Fruit fly (Drosophila melanogaster) ovary, adult (tissue): ENCODE results near the gene bab1.

ENCODE experiments used
- CG17801 ChIP-seq: fragments of 200-800 bp; optimal IDR thresholded peaks from 2 replicates; lab custom pipeline; 2019; ENCODE audit warnings: missing biosample characterization, mild to moderate bottlenecking, missing genetic modification characterization, moderate library complexity; ENCODE audit not compliant: partially characterized antibody

bab1 gene

DNA sequence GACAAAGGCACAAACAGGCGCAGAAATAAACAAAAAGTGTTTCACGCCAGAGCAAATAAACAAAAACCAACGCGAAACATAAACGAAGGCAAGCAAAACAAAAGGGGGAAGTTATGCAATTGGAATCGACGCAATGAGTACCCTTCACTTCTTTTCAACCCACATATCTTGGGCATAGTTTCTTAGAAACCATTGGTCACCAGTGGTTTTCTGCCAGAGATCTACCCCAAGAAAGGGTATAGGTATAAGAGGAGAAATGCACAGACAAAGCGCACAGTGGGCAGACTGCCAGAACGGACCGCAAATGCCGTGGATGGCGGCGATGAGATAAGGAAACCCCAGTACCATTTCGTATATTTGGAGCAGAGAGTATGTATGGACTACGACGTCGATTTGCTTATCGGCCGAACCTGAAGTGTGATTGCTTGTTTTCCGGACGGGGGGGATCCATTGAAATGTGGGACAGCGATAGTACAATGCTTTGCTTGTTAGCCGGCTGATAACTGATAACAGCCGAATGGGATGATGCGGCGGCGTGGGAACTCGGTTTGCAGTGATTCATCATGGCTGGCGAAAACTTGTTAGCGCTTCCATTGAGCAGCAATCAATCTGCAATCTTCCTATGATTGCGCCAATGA is 69.9 kb downstream of the bab1 start:
- no peak for TF ChIP-seq CG17801

DNA sequence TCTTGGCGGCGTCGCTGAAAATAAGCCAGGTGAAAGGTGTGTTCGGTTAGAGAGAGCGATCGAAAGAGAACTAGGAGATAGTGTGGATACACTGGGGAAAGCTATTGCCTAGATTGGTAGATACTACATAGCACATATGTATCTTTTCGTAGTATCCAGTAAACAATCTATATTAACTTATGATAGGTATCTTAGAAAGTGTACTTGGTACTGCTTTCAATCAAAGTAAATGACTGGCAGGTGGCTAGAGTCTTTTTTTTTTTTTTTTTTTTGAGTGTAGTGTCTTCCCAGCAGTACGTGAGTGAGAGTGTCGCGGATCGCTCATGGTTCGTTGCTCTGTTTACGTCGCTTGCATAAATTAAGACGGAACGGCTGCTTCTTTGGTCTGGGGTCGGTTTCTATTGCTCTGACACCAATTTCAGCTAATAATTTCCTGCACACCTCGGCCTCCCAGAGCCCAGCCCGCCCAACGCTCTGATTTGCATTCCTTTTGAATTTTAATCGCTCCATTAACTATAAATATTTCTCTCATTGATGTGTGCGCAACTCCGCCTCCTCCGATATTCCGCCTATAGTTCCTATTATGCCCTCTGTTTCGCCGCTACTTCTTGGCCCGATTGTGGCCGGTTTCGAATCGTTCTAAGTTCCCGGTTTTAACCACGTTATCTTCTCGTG is 71.1 kb downstream of the bab1 start:
- no peak for TF ChIP-seq CG17801

- no peak for TF ChIP-seq CG17801
Measured at dm6 chr3L:1023728-1024127, 77.2 kb downstream of the bab1 start.

- TF ChIP-seq CG17801, result no peak
Measured at dm6 chr3L:1022783-1023182, 78.1 kb downstream of the bab1 start.

dm6 chr3L:1022206-1022605 is 78.7 kb downstream of the bab1 start:
- TF ChIP-seq CG17801, result no peak

dm6 chr3L:1021642-1022041 is 79.2 kb downstream of the bab1 start:
- TF ChIP-seq CG17801, result no peak

DNA sequence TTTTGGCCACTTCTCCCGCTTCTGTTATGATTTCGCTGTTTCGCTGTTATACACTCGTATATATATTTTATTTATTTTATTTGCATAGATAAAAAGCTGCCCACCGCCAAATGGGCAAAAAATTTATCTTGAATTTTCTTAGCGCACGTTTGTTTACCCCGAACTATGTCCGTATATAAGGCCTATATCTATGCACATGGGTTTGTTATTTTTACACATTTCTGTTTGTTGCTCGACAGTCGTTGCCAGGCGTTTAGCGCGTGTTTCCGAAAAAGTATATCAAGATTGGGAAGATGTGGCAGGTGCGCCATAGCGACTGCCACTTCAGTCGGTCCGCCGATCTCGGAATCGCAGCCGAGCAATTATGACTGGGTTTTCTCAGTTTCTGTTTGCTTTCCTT is 81.0 kb downstream of the bab1 start:
- no peak for TF ChIP-seq CG17801

dm6 chr3L:1010969-1011368 is 89.9 kb downstream of the bab1 start:
- TF ChIP-seq CG17801, result no peak

DNA sequence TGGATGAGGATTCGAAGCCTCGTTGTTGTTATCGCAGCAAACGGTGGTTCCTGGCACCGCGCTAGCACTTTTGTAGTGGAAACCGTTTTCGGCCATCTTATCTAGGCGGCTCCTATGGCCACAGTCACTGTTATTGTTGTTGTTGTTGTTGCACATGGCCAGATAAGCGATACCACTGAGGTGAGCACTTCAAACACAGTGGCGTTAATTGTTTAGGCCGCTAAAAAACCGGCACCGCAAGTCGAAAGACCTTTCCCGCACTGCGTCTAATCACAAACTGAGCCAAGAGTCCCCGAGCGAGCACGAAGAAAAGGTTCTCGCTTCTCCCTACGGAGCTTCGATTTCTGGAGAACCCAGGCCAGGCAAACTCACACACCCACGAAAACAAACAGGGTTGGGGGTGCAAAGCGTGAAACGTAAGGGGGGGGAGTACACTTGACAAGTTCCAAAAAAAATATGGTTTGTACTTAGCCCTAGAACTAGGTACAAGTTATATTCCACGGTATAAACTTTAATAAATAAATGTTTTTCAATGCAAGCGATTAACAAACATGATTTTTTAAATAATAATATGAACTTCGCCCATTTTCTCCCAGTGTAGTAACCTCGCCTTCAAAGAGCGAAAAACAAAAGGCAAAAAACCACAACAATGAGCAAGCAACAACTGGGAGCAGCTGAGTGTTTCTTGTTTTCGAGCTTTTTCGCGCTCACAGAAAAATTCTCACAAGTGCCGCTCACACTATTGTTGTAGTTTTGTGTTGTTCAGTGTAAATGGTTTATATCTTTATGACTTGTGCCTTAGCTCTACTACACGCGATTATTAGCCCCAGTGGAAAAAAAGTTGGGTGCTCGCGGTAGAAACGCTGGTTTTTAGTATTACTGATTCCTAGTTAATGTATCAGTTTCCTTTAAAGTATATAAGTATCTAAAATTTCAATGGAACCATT is 93.1 kb downstream of the bab1 start:
- TF ChIP-seq CG17801, result no peak

dm6 chr3L:1005859-1006258 is 95.0 kb downstream of the bab1 start:
- TF ChIP-seq CG17801, result no peak

dm6 chr3L:1000541-1000940 is 100.3 kb downstream of the bab1 start:
- TF ChIP-seq CG17801, result no peak

DNA sequence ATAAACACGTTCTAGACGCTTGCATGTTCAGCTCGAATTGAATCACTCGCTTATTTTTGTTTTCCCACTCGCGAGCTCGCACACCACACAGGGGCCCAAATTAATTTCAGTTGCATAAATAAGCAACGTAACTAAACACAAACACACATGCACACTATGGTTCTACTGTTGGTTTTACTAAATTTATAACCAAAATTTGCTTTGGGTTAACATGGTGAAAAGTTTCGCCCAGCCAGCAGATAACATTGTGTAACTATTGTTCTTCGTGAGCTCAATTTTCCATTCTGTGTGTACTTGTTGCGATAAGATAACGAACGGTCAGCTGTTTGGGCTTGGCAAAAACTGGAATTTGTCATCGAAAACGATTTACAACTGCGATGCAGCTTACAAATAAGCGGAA is 100.9 kb downstream of the bab1 start:
- no peak for TF ChIP-seq CG17801

DNA sequence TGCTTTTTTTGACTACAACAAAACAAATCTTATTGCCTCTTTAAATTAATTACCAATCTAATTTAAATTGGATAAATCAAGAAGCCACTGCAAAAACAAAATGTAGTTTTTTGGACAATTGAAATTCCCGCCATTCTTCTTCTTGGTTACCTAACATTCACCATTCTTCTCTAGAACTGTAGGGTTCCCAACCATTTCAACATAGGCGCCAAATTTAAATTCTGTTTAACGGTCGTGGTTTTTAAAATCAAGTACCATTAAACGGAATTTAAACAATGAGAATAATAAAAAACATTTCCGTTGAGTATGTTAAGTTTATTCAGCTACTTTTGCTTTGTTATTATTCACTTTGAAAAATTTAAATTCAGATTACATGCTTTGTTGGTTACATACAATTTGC is 105.2 kb downstream of the bab1 start:
- no peak for TF ChIP-seq CG17801

DNA sequence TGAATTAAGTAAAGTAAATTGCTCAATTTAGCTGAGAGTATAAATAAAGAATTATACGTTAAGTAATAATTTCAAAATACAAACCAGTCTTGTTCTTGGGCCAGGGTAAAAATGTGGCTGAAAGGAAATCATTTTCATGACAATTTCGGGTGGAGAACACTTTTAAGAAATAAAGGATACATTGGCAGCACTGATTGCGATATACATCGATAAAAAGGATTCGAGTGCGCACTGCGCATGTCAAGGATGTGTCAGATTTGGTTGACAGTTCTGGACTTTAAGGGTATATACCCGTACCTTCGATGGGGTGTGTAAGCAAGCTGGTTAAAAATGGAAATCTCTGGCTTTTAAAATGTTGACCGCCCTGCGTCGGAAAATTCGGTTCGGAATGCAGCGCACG is 107.2 kb downstream of the bab1 start, which contains the start of gene aln:
TSS of gene aln (plus strand) at position 275 of the 400 bp plus-strand sequence.
- no peak for TF ChIP-seq CG17801
